Worm (Caenorhabditis elegans): ENCODE measurements around the gene gba-4.
A peak's percentile ranks its signal among the peaks of the same experiment; 100 is the strongest.
"Not testable (repeated sequence)": the region's sequence is repeated elsewhere in the genome, so short reads cannot be mapped to it uniquely, and the experiment has no call there.

The gba-4 gene

ce11 chrIV:5350480-5351193, at the start of gene gba-4:
gba-4 (minus strand) TSS chrIV:5350897.
- TF ChIP-seq nhr-12, nhr-76, sptf-1 (tag; optimal IDR thresholded peaks at IDR 0.05): not testable (repeated sequence)

ce11 chrIV:5397539-5397938, 46.8 kb upstream of the gba-4 start, which contains the start of gene ZK616.2:
ZK616.2 (plus strand) TSS chrIV:5397839.
- TF ChIP-seq nhr-28 (tag; optimal IDR thresholded peaks at IDR 0.05) (no peak), lin-32 (GFP tag; optimal IDR thresholded peaks at IDR 0.05) (no peak), lin-13 (tag; optimal IDR thresholded peaks at IDR 0.05) (no peak), mab-5 (tag; optimal IDR thresholded peaks at IDR 0.05) (no peak), elt-3 (tag; optimal IDR thresholded peaks at IDR 0.05) (no peak), tbx-8 (GFP tag; optimal IDR thresholded peaks at IDR 0.05) (no peak), zip-8 (tag; optimal IDR thresholded peaks at IDR 0.05) (no peak), ceh-43 (GFP tag; optimal IDR thresholded peaks at IDR 0.05) (no peak), pha-4 (tag; optimal IDR thresholded peaks at IDR 0.05) (no peak), ces-1 (GFP tag; optimal IDR thresholded peaks at IDR 0.05) (no peak), nhr-76 (tag; optimal IDR thresholded peaks at IDR 0.05) (no peak), hlh-1 (tag; optimal IDR thresholded peaks at IDR 0.05) (no peak), ceh-39 (tag; optimal IDR thresholded peaks at IDR 0.05) (no peak), nhr-2 (tag; optimal IDR thresholded peaks at IDR 0.05) (no peak), snpc-4 (tag; optimal IDR thresholded peaks at IDR 0.05) (no peak), lsy-2 (tag; optimal IDR thresholded peaks at IDR 0.05) (no peak), ztf-11 (tag; optimal IDR thresholded peaks at IDR 0.05) (no peak), M03D4.4 (tag; optimal IDR thresholded peaks at IDR 0.05) (no peak), unc-39 (tag; optimal IDR thresholded peaks at IDR 0.05) (no peak), sem-2 (GFP tag; optimal IDR thresholded peaks at IDR 0.05) (no peak)

- TF ChIP-seq flh-1 (GFP tag; optimal IDR thresholded peaks at IDR 0.05) (no peak), unc-120 (tag; optimal IDR thresholded peaks at IDR 0.05; ENCODE audit: poor library complexity, severe bottlenecking) (no peak), lsy-2 (tag; optimal IDR thresholded peaks at IDR 0.05) (no peak), ceh-39 (tag; optimal IDR thresholded peaks at IDR 0.05) (no peak), nhr-12 (tag; optimal IDR thresholded peaks at IDR 0.05) (no peak), drap-1 (GFP tag; optimal IDR thresholded peaks at IDR 0.05) (no peak), ceh-43 (GFP tag; optimal IDR thresholded peaks at IDR 0.05) (no peak), lin-32 (GFP tag; optimal IDR thresholded peaks at IDR 0.05) (no peak), elt-3 (tag; optimal IDR thresholded peaks at IDR 0.05) (no peak), M03D4.4 (tag; optimal IDR thresholded peaks at IDR 0.05) (no peak), snpc-4 (tag; optimal IDR thresholded peaks at IDR 0.05) (no peak), elt-1 (tag; optimal IDR thresholded peaks at IDR 0.05; ENCODE audit: borderline replicate concordance, insufficient read depth) (no peak), unc-39 (tag; optimal IDR thresholded peaks at IDR 0.05) (no peak), nhr-76 (tag; optimal IDR thresholded peaks at IDR 0.05) (no peak), ztf-11 (tag; optimal IDR thresholded peaks at IDR 0.05) (no peak)
Measured at ce11 chrIV:5396769-5397168, 46.1 kb upstream of the gba-4 start, which contains the start of gene ZK616.3. ZK616.3 (plus strand) TSS chrIV:5397069.

- no peak for TF ChIP-seq elt-1 (tag; optimal IDR thresholded peaks at IDR 0.05; ENCODE audit: borderline replicate concordance, insufficient read depth)
- TF ChIP-seq tbx-8 (GFP tag; optimal IDR thresholded peaks at IDR 0.05): no peak
- no peak for TF ChIP-seq nhr-237 (tag; optimal IDR thresholded peaks at IDR 0.05)
- no peak for TF ChIP-seq ztf-11 (tag; optimal IDR thresholded peaks at IDR 0.05)
- TF ChIP-seq lin-13 (tag; optimal IDR thresholded peaks at IDR 0.05): peak; percentile 88
- no peak for TF ChIP-seq zip-8 (tag; optimal IDR thresholded peaks at IDR 0.05)
- no peak for TF ChIP-seq elt-3 (tag; optimal IDR thresholded peaks at IDR 0.05)
- TF ChIP-seq blmp-1 (tag; optimal IDR thresholded peaks at IDR 0.05): no peak
- no peak for TF ChIP-seq drap-1 (GFP tag; optimal IDR thresholded peaks at IDR 0.05)
- no peak for TF ChIP-seq nhr-12 (tag; optimal IDR thresholded peaks at IDR 0.05)
- TF ChIP-seq lin-32 (GFP tag; optimal IDR thresholded peaks at IDR 0.05): no peak
- TF ChIP-seq sptf-1 (tag; optimal IDR thresholded peaks at IDR 0.05): no peak
- TF ChIP-seq nhr-2 (tag; optimal IDR thresholded peaks at IDR 0.05): no peak
- TF ChIP-seq pha-4 (tag; optimal IDR thresholded peaks at IDR 0.05): peak; percentile 58
- no peak for TF ChIP-seq snpc-4 (tag; optimal IDR thresholded peaks at IDR 0.05)
- peak; percentile 39 for TF ChIP-seq mep-1 (tag; optimal IDR thresholded peaks at IDR 0.05)
- TF ChIP-seq flh-1 (GFP tag; optimal IDR thresholded peaks at IDR 0.05): no peak
- TF ChIP-seq unc-120 (tag; optimal IDR thresholded peaks at IDR 0.05; ENCODE audit: poor library complexity, severe bottlenecking): no peak
- no peak for TF ChIP-seq bed-3 (GFP tag; optimal IDR thresholded peaks at IDR 0.05)
- TF ChIP-seq ceh-43 (GFP tag; optimal IDR thresholded peaks at IDR 0.05): no peak
- TF ChIP-seq unc-62 (GFP tag; optimal IDR thresholded peaks at IDR 0.05): no peak
- TF ChIP-seq cnd-1 (tag; optimal IDR thresholded peaks at IDR 0.05): peak; percentile 14
- TF ChIP-seq ces-1 (GFP tag; optimal IDR thresholded peaks at IDR 0.05): peak; percentile 60
- no peak for TF ChIP-seq nhr-76 (tag; optimal IDR thresholded peaks at IDR 0.05)
- TF ChIP-seq ceh-83 (GFP tag; optimal IDR thresholded peaks at IDR 0.05): no peak
- TF ChIP-seq M03D4.4 (tag; optimal IDR thresholded peaks at IDR 0.05): no peak
- peak; percentile 28 for TF ChIP-seq hlh-1 (tag; optimal IDR thresholded peaks at IDR 0.05)
- TF ChIP-seq sem-2 (GFP tag; optimal IDR thresholded peaks at IDR 0.05): no peak
- TF ChIP-seq lsy-2 (tag; optimal IDR thresholded peaks at IDR 0.05): peak; percentile 65
- TF ChIP-seq mls-2 (tag; optimal IDR thresholded peaks at IDR 0.05): no peak
- no peak for TF ChIP-seq nhr-28 (tag; optimal IDR thresholded peaks at IDR 0.05)
- no peak for TF ChIP-seq unc-39 (tag; optimal IDR thresholded peaks at IDR 0.05)
- no peak for TF ChIP-seq mab-5 (tag; optimal IDR thresholded peaks at IDR 0.05)
- TF ChIP-seq ham-2 (GFP tag; optimal IDR thresholded peaks at IDR 0.05): no peak
- peak; percentile 49 for TF ChIP-seq ceh-39 (tag; optimal IDR thresholded peaks at IDR 0.05)
Measured at ce11 chrIV:5394687-5395086, 44.0 kb upstream of the gba-4 start, which contains the start of the genes perm-3 and swsn-6. perm-3 (minus strand) TSS chrIV:5394804. swsn-6 (plus strand) TSS chrIV:5395033.

All from whole organism, mixed stage, embryonic.